Worm (Caenorhabditis elegans) whole organism, mixed stage, embryonic: Measurements from ENCODE around the gene srh-212.
"Not testable (repeated sequence)": the region's sequence is repeated elsewhere in the genome, so short reads cannot be mapped to it uniquely, and the experiment has no call there.

Experiments used
- bed-3 ChIP-seq: fragments of 200-800 bp; sonication (Bioruptor generic); optimal IDR thresholded peaks from 3 replicates; lab custom pipeline; 2018; ENCODE audit warnings: mild to moderate bottlenecking, missing genetic modification characterization, moderate library complexity, missing compliant biosample characterization
- blmp-1 ChIP-seq: fragments of 150-350 bp; optimal IDR thresholded peaks from 2 replicates; lab custom pipeline; 2014; ENCODE audit warnings: missing biosample characterization, missing genetic modification characterization
- ceh-43 ChIP-seq: fragments of 200-800 bp; sonication (Bioruptor generic); optimal IDR thresholded peaks from 2 replicates; lab custom pipeline; 2018; ENCODE audit warnings: mild to moderate bottlenecking, missing genetic modification characterization, moderate library complexity, missing compliant biosample characterization
- ceh-83 ChIP-seq: fragments of 200-800 bp; sonication (Bioruptor generic); optimal IDR thresholded peaks from 2 replicates; lab custom pipeline; 2018; ENCODE audit warnings: mild to moderate bottlenecking, missing genetic modification characterization, missing compliant biosample characterization
- ces-1 ChIP-seq: fragments of 150-350 bp; optimal IDR thresholded peaks from 2 replicates; lab custom pipeline; 2014; ENCODE audit warnings: missing biosample characterization, missing genetic modification reagents, missing genetic modification characterization
- cnd-1 ChIP-seq: fragments of 200-800 bp; sonication (Bioruptor generic); optimal IDR thresholded peaks from 2 replicates; lab custom pipeline; 2018; ENCODE audit warnings: mild to moderate bottlenecking, missing genetic modification characterization, missing compliant biosample characterization
- drap-1 ChIP-seq: fragments of 200-800 bp; sonication (Bioruptor generic); optimal IDR thresholded peaks from 3 replicates; lab custom pipeline; 2018; ENCODE audit warnings: mild to moderate bottlenecking, missing genetic modification characterization, missing compliant biosample characterization
- elt-3 ChIP-seq: fragments of 150-350 bp; optimal IDR thresholded peaks from 2 replicates; lab custom pipeline; 2014; ENCODE audit warnings: missing biosample characterization, missing genetic modification characterization
- flh-1 ChIP-seq: fragments of 200-800 bp; sonication (Bioruptor generic); optimal IDR thresholded peaks from 2 replicates; lab custom pipeline; 2018; ENCODE audit warnings: mild to moderate bottlenecking, missing genetic modification characterization, moderate library complexity, missing compliant biosample characterization
- ham-2 ChIP-seq: fragments of 200-800 bp; sonication (Bioruptor generic); optimal IDR thresholded peaks from 2 replicates; lab custom pipeline; 2018; ENCODE audit warnings: mild to moderate bottlenecking, missing genetic modification characterization, missing compliant biosample characterization
- hlh-1 ChIP-seq: fragments of 150-350 bp; optimal IDR thresholded peaks from 2 replicates; lab custom pipeline; 2014; ENCODE audit warnings: missing biosample characterization, missing genetic modification reagents, missing genetic modification characterization
- lin-13 ChIP-seq: fragments of 150-350 bp; optimal IDR thresholded peaks from 2 replicates; lab custom pipeline; 2014; ENCODE audit warnings: missing biosample characterization, missing genetic modification characterization
- lin-32 ChIP-seq: fragments of 200-800 bp; sonication (Bioruptor generic); optimal IDR thresholded peaks from 2 replicates; lab custom pipeline; 2018; ENCODE audit warnings: mild to moderate bottlenecking, missing genetic modification characterization, missing compliant biosample characterization
- lsy-2 ChIP-seq: fragments of 150-350 bp; optimal IDR thresholded peaks from 2 replicates; lab custom pipeline; 2014; ENCODE audit warnings: missing biosample characterization, missing genetic modification characterization
- mab-5 ChIP-seq: fragments of 150-350 bp; optimal IDR thresholded peaks from 2 replicates; lab custom pipeline; 2014; ENCODE audit warnings: missing biosample characterization, missing genetic modification characterization
- mep-1 ChIP-seq: fragments of 150-350 bp; optimal IDR thresholded peaks from 2 replicates; lab custom pipeline; 2017; ENCODE audit warnings: missing biosample characterization, missing genetic modification reagents, missing genetic modification characterization, inconsistent platforms
- mls-2 ChIP-seq: sonication (generic microtip); optimal IDR thresholded peaks from 2 replicates; lab custom pipeline; 2016; ENCODE audit warnings: mild to moderate bottlenecking, missing genetic modification characterization, moderate library complexity, missing compliant biosample characterization
- nhr-12 ChIP-seq: fragments of 150-350 bp; optimal IDR thresholded peaks from 2 replicates; lab custom pipeline; 2014; ENCODE audit warnings: missing biosample characterization, missing genetic modification characterization
- nhr-2 ChIP-seq: fragments of 150-350 bp; optimal IDR thresholded peaks from 2 replicates; lab custom pipeline; 2014; ENCODE audit warnings: missing biosample characterization, missing genetic modification characterization
- nhr-237 ChIP-seq: fragments of 150-350 bp; optimal IDR thresholded peaks from 2 replicates; lab custom pipeline; 2014; ENCODE audit warnings: missing biosample characterization, missing genetic modification characterization
- nhr-76 ChIP-seq: sonication (generic microtip); optimal IDR thresholded peaks from 2 replicates; lab custom pipeline; 2017; ENCODE audit warnings: missing biosample characterization, missing genetic modification characterization
- pha-4 ChIP-seq: fragments of 150-350 bp; optimal IDR thresholded peaks from 2 replicates; lab custom pipeline; 2018; ENCODE audit warnings: missing biosample characterization, missing genetic modification reagents, missing genetic modification characterization
- sem-2 ChIP-seq: fragments of 200-800 bp; sonication (Bioruptor generic); optimal IDR thresholded peaks from 2 replicates; lab custom pipeline; 2018; ENCODE audit warnings: mild to moderate bottlenecking, missing genetic modification characterization, missing compliant biosample characterization
- snpc-4 ChIP-seq: fragments of 150-350 bp; optimal IDR thresholded peaks from 2 replicates; lab custom pipeline; 2014; ENCODE audit warnings: missing biosample characterization, missing genetic modification characterization
- tbx-8 ChIP-seq: fragments of 200-800 bp; sonication (Bioruptor generic); optimal IDR thresholded peaks from 2 replicates; lab custom pipeline; 2018; ENCODE audit warnings: mild to moderate bottlenecking, missing genetic modification characterization, moderate library complexity, missing compliant biosample characterization
- unc-120 ChIP-seq: sonication (generic microtip); optimal IDR thresholded peaks from 2 replicates; lab custom pipeline; 2017; ENCODE audit warnings: missing genetic modification characterization, missing compliant biosample characterization; ENCODE audit not compliant: poor library complexity, severe bottlenecking
- unc-62 ChIP-seq: fragments of 150-350 bp; optimal IDR thresholded peaks from 2 replicates; lab custom pipeline; 2014; ENCODE audit warnings: missing biosample characterization, missing genetic modification reagents, missing genetic modification characterization
- zip-8 ChIP-seq: fragments of 150-350 bp; optimal IDR thresholded peaks from 2 replicates; lab custom pipeline; 2014; ENCODE audit warnings: missing biosample characterization, missing genetic modification characterization

srh-212 gene

ce11 chrV:3632249-3633030 is 35.5 kb upstream of the srh-212 start:
- TF ChIP-seq snpc-4 (tag; lab: Kevin White, UChicago) (no peak), ceh-43 (GFP tag; lab: Kevin White, UChicago) (no peak), lin-32 (GFP tag; lab: Kevin White, UChicago) (no peak), mep-1 (tag; lab: Kevin White, UChicago) (no peak), blmp-1 (tag; lab: Kevin White, UChicago) (no peak), cnd-1 (tag; lab: Kevin White, UChicago) (no peak), flh-1 (GFP tag; lab: Kevin White, UChicago) (no peak), nhr-12 (tag; lab: Kevin White, UChicago) (no peak), nhr-2 (tag; lab: Kevin White, UChicago) (no peak), tbx-8 (no peak), lsy-2 (tag; lab: Kevin White, UChicago) (no peak), ces-1 (GFP tag; lab: Kevin White, UChicago) (no peak), pha-4 (tag; lab: Kevin White, UChicago) (no peak), nhr-237 (tag; lab: Kevin White, UChicago) (no peak), elt-3 (no peak), nhr-76 (tag; lab: Kevin White, UChicago) (no peak), ham-2 (GFP tag; lab: Kevin White, UChicago) (no peak), bed-3 (GFP tag; lab: Kevin White, UChicago) (no peak)

ce11 chrV:3631591-3631990 is 34.6 kb upstream of the srh-212 start, which contains the start of gene F59B1.6:
TSS of gene F59B1.6 (minus strand) at chrV:3631691.
- no peak for TF ChIP-seq blmp-1 (tag; lab: Kevin White, UChicago)
- TF ChIP-seq nhr-237 (tag; lab: Kevin White, UChicago), result no peak
- no peak for TF ChIP-seq sem-2 (GFP tag; lab: Kevin White, UChicago)
- no peak for TF ChIP-seq drap-1 (GFP tag; lab: Kevin White, UChicago)

- TF ChIP-seq mep-1 (tag; lab: Kevin White, UChicago), result no peak
- no peak for TF ChIP-seq bed-3 (GFP tag; lab: Kevin White, UChicago)
- no peak for TF ChIP-seq unc-62 (GFP tag; lab: Kevin White, UChicago)
- no peak for TF ChIP-seq lin-13 (tag; lab: Kevin White, UChicago)
- no peak for TF ChIP-seq hlh-1
- TF ChIP-seq flh-1 (GFP tag; lab: Kevin White, UChicago), result no peak
- TF ChIP-seq tbx-8, result no peak
- TF ChIP-seq mls-2 (tag; lab: Kevin White, UChicago), result no peak
- no peak for TF ChIP-seq mab-5
- TF ChIP-seq lin-32 (GFP tag; lab: Kevin White, UChicago), result no peak
- no peak for TF ChIP-seq ceh-83
Observed at ce11 chrV:3626944-3627343, 30.0 kb upstream of the srh-212 start, which contains the start of gene F59B1.4. TSS of gene F59B1.4 (minus strand) at chrV:3627044.

- not testable (repeated sequence) for TF ChIP-seq lsy-2 (tag; lab: Kevin White, UChicago); nhr-2 (tag; lab: Kevin White, UChicago); ceh-83
Observed at ce11 chrV:3620608-3621007, 23.7 kb upstream of the srh-212 start, which contains the start of gene srx-93. TSS of gene srx-93 (minus strand) at chrV:3620708.

- TF ChIP-seq bed-3 (GFP tag; lab: Kevin White, UChicago) (no peak), lsy-2 (tag; lab: Kevin White, UChicago) (no peak), zip-8 (tag; lab: Kevin White, UChicago) (no peak), sem-2 (GFP tag; lab: Kevin White, UChicago) (no peak)
Observed at ce11 chrV:3616844-3617243, 19.9 kb upstream of the srh-212 start.

ce11 chrV:3614397-3614796 is 17.4 kb upstream of the srh-212 start, which contains the start of gene T22F3.11:
TSS of gene T22F3.11 (minus strand) at chrV:3614553.
- TF ChIP-seq unc-120 (tag; lab: Kevin White, UChicago) (no peak), mep-1 (tag; lab: Kevin White, UChicago) (no peak), blmp-1 (tag; lab: Kevin White, UChicago) (no peak), mab-5 (no peak)
- TF ChIP-seq, all 35 proteins: peak for 0
